Worm (Caenorhabditis elegans): Measurements from ENCODE around the gene glb-6.

glb-6 gene

DNA sequence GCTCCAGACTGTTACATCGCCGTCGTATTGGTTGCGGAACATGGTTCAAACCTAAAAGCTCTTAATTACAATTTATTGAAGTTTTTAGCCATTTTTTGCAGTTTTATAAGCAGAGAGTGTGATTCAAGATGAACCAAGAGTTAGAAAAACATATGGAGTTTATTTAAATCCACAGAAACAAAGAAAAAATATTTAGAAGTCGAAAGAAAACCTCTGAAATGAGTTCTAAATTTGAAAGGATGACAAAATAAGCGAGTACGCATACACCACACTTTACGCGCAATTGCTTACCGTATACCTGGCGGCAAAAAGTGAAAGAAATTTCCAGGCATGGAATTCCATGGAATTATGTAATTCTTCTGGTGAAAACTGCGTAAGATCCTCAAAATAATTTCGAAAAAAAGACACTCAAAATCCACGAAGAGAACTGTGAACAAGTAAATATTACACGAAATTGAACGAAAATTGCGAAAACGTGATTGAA, 14.0 kb upstream of the glb-6 start, which contains the start of gene pas-6:
Gene pas-6 (minus strand): TSS at position 51 of the 484 bp plus-strand sequence.
- TF ChIP-seq unc-62 (GFP tag; optimal IDR thresholded peaks at IDR 0.05), result no peak

DNA sequence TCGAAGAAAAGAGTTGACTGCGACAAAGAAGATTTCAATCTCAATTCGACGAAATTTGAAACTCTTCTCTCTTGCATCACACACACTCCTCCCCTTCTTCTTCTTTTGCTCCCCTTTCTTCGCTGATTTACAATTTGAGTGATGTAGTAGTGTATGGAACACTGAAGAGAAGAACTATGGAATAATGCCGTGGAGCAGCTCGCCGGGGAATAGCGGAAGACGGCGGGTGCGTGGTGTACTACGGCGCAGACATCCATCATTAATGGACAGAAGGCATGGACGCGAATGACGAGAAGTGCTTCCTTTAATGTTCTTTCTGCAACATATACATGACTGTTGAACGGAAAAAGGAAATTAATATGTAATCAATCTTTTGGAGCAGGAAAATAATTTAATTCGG, 12.5 kb upstream of the glb-6 start:
- no peak for TF ChIP-seq unc-62 (GFP tag; optimal IDR thresholded peaks at IDR 0.05)

DNA sequence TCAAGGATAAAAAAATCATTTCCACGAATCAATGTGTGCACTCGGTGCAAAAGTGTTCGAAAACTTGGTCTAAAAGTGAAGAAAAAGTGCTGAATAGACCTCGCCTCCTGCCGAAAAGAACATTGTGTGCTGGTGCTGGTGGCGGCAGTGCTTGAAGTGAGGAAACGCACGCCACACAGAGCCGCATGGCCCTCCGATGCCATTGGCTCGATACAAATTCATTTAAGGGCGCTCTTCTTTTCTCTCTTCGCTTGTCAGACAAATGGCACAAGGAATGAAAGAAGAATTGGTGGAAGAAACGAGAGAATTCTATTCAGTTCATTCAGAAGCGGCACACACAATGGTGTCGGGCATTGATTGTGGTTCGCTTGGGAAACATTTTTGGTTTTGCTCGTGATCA, 12.0 kb upstream of the glb-6 start:
- no peak for TF ChIP-seq unc-62 (GFP tag; optimal IDR thresholded peaks at IDR 0.05)

DNA sequence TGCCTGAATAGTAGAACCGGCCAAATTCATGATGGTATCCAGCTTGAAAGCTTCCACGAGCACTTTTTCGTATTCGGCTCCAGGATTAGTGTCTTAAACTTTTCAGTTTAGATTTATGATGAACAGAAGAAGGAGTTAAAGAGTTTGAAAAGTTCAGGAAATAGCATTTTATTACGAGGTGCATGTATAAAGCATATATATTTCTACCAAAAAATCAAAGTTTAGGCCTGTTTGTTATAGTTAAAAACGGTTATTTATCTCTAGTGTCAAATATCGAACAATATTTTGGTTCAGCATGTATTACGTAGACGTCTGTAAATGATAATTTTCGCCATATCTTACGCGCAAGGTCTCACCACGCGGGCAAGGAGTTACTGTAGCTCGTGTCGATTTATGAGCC, 11.0 kb upstream of the glb-6 start, which contains the start of gene klc-2:
Gene klc-2 (minus strand): TSS at position 101 of the 400 bp plus-strand sequence.
- no peak for TF ChIP-seq unc-62 (GFP tag; optimal IDR thresholded peaks at IDR 0.05)

DNA sequence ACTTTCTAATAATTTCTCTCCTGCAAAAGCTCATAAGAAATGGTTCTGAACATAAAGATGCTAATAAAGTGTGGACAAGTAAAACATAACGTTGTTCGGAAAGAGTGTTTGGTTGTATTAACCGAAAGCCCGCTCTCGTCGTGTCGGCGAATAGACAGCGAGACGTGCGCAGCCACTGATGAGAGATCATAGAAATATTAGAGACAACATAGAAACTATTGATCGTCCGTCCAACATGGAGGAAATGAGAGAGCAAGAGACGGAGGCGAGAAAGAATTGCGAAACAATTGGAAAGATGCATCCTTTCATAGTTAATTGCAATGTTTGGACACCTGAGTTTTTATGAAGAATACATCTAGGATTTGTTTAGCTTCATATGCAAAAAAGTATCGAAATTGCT, 10.2 kb upstream of the glb-6 start:
- no peak for TF ChIP-seq unc-62 (GFP tag; optimal IDR thresholded peaks at IDR 0.05)

DNA sequence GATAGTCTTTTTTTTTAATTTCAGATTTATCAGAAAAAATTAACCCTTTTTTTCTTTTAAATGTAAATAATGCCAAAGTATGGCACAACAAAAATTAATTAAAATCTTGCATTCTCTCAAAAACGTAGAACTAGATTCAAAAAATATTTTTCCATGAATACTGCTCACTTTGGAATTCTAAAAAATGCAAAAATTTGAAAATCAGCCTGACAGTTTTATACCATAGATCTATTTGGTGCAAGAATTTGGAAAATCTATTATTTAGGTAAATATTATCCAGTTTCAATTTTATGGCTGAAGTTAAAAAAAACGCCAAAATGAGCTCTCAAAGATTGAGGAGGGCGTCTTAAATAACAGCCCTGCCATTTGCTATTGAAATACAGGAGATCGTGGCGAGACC, 9.3 kb upstream of the glb-6 start:
- no peak for TF ChIP-seq unc-62 (GFP tag; optimal IDR thresholded peaks at IDR 0.05)

DNA sequence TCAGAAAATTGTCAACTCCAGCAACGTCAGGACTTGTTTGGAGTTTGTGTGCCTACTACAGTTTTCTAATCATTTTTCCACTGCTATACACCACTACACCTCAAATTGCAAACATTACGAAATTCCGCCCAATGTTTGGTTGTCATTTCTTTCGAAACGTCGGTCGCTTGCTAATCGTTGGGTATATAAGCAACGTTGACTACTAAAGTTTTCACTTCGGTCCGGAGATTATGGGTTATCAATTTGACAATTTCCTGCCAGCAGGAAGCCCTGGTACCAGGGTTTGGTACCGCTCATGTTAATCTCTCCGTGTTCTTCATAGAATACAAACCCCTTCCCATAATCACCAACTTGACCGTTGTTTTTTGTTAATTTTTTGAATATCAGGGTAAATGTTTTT, 5.7 kb upstream of the glb-6 start:
- no peak for TF ChIP-seq unc-62 (GFP tag; optimal IDR thresholded peaks at IDR 0.05)

DNA sequence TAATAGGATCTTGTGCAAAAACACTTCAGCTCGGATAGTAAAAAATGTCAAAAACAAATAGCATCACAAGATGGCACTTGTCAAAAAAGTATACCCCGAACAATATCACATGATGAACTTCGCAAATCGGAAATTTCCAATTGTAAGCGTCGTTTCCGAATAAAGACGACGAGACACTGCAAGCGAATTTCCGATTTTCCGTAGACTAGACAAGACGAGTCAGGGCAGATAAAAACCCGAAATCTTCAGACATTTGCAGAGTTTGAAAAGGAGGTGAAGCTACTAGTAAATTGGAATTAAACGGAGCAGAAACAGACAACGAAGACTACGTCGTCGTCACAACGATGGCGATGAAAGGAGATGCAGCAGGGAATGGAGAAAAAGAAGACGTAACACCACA, 1.4 kb upstream of the glb-6 start:
- TF ChIP-seq unc-62 (GFP tag; optimal IDR thresholded peaks at IDR 0.05), result no peak

DNA sequence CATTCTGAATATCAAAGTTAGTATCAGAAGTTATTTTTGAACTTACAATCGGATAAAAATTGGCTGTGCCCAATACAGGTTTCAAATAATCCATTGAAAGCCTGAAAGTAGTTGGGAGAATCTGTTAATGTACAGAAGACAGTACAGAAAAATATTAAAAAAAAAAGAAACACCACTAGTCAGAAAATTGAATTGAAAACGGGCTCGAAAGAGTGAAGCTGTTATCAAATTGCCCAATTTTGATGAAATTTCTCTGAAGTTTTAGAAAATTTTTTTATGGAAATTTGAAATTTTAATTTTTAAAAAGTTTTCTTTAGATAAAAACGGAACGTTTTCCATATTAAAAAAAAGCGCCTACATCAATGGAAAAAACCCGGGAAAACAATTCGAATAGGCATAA, 3.2 kb downstream of the glb-6 start, which contains the start of gene C18C4.7:
Gene C18C4.7 (minus strand): TSS at position 101 of the 400 bp plus-strand sequence.
- TF ChIP-seq unc-62 (GFP tag; optimal IDR thresholded peaks at IDR 0.05), result no peak

DNA sequence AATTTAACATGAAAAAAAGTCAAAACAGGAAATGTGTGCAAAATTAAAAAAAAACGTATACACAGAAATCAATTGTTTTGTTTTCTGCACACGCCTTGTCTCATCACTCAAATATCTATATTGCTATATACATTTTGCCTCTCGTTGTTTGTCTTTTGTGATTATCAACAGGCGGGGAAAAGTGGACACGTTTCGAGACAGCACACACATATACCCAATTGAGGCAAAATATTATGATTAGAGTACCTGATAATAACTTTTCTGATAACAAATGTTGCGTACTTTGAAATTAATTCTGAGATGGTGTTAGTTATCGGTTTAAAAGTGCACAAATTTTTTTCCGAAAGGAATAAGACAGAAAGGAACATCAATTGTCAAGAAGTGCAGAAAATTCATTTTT, 10.5 kb downstream of the glb-6 start:
- TF ChIP-seq unc-62 (GFP tag; optimal IDR thresholded peaks at IDR 0.05), result no peak

DNA sequence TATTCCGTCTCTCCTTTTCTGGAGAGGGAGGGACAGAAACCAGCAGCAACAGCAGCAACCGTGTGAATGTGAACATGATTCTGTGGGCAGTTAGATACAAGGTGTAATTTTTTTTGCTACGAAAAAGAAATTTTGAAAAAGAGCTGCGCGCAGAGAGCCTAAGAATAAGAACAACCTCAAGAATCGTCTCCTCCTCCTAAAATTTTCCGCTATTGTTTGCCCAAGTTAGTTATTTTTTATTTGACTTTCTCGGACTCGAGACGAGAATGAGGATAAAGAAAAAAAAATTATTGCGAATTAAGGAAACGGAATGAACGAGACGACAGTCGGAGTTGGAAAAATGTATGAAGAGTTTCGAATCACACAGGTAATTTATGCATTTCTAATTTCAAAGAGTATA, 11.7 kb downstream of the glb-6 start, which contains the start of gene glb-5:
Gene glb-5 (plus strand): TSS at position 301 of the 400 bp plus-strand sequence.
- no peak for TF ChIP-seq unc-62 (GFP tag; optimal IDR thresholded peaks at IDR 0.05)

DNA sequence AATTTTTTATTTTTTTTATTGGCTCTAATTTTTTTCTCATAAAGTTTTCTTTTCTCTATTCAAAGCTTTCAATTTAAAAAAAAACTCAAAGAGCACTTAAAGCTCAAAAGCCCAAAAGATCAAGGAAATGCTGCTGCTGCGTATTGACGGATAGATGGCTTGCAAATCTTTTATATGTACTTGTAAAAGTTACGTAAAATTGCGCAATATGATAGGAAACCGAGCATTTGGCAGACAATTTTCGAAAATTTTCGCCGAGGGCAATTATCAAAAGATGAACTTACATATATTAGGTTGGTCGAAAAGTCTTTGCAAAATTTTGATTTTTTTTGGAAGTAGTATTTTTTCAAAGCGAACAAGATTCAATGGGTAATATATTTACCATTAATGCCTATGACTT, 21.8 kb downstream of the glb-6 start:
- no peak for TF ChIP-seq unc-62 (GFP tag; optimal IDR thresholded peaks at IDR 0.05)

DNA sequence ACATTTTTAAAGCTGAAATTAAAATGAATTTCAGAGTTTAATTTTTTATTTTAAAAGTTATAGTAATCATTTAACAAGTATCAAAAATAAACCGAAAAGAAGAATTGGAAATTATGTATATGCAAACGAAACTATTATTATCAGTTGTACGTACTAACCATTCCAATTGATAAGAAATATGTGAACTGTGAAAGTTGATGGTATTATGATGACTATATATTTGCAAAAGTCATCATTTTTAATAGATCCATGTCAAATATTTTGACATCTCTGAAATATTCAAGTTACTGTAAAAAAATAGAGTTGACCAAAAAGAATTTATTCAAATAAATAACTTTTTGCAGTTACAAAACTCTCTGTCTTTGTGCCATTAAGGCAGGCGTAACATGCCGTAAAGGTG, 22.3 kb downstream of the glb-6 start, which contains the start of gene ugt-48:
Gene ugt-48 (minus strand): TSS at position 12 of the 400 bp plus-strand sequence.
- no peak for TF ChIP-seq unc-62 (GFP tag; optimal IDR thresholded peaks at IDR 0.05)

DNA sequence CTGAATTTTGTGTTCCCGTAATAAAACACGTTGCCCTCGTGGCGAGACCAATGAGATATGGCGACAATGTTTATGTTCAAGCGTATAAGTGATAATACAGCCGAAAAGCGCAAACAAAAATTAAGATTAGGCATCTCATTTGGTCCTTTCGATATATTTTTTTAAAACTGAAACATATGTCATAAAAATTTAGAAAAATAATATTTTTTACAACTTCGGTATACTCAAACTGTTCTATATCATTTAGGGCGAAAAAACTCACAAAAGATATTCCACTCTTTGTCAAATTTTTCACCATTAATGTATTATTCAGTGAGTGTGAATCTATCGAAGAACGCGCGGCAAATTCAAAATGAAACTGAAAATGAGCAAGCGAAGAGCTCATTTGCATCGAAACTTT, 31.8 kb downstream of the glb-6 start, which contains the start of gene cft-1:
Gene cft-1 (plus strand): TSS at position 301 of the 400 bp plus-strand sequence.
- no peak for TF ChIP-seq unc-62 (GFP tag; optimal IDR thresholded peaks at IDR 0.05)

DNA sequence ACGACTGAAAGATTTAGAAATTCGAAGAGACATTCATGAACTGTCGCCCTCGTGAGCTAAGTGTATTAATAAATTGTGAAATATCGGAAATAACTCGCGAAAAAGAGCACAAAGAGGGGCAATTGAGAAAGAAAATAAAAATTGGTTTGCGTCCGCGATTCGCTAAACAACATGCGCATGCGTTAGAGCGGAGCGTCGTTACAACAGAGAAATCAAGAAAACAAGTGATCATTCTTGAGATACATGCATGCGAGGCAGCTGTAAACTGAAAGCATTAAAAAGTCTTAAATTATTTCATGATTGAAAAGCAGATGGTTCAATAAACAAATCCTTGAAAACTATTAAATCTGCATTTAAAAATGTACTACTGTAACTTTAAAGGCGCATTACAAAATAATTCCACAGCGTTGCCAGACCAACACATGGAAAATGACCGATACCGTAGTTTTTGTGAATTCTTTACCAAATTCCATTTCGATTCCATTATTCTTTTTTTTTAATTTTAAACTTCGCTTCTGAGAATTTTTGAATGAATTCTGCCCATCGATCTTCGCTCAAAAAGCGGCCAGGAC, 34.0 kb downstream of the glb-6 start, which contains the start of the genes cox-16 and syp-2:
Gene cox-16 (minus strand): TSS at position 4 of the 572 bp plus-strand sequence.
Gene syp-2 (plus strand): TSS at position 248 of the 572 bp plus-strand sequence.
- TF ChIP-seq unc-62 (GFP tag; optimal IDR thresholded peaks at IDR 0.05), result no peak

DNA sequence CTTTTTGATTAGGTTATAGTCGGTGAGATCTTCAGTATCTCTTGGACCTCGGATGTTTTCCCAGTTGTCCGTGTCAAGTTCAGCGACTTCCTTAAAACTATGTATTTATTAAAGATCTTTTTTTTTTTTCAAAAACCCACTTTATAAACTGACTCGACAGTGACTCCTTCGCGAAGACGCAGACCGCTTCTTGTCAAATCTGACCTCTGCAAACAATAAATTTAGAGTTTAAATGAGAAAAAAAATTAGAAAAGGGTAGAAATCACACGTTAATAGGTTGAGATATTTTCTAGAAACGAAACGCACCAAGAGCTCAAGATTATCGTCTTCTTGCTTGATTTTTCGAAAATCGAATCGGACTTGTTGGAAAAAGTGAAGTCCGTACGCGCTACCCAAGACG, 34.6 kb downstream of the glb-6 start, which contains the start of gene C24G6.8:
Gene C24G6.8 (minus strand): TSS at position 101 of the 400 bp plus-strand sequence.
- TF ChIP-seq unc-62 (GFP tag; optimal IDR thresholded peaks at IDR 0.05), result no peak

DNA sequence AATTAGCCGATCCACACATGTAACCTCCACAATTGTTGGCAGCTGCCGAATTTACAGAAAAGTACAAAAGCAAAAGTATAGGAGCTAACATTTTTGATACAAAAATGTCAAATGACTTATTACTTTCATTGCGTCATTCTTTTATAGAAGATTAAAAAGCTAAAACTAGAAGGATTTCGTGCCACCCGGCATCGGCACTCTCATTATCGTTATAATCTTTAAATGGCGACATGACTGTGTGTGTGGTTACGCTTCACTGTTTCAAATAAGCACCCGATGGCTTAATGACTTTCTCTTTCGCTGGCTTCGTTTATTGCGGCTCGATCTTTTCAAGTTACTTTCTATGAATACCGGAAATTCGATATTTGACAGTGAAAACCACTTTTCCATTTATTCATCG, 36.6 kb downstream of the glb-6 start, which contains the start of gene grl-1:
Gene grl-1 (minus strand): TSS at position 101 of the 400 bp plus-strand sequence.
- TF ChIP-seq unc-62 (GFP tag; optimal IDR thresholded peaks at IDR 0.05), result no peak
